Fruit fly (Drosophila melanogaster) S2 (cell line): ENCODE data around the gene Polr3E.

Experiments
- CG8478 ChIP-seq: fragments of >200 bp; optimal IDR thresholded peaks from 2 replicates; lab custom pipeline; 2018
- CTCF ChIP-seq, 2 experiments: fragments of >200 bp; optimal IDR thresholded peaks; 2 replicates each; lab custom pipeline; 2018

- no peak for TF ChIP-seq CG8478 (lab: Kevin White, UChicago)
- no peak for TF ChIP-seq CTCF (optimal IDR thresholded peaks at IDR 0.05; lab: Kevin White, UChicago)
These were observed 25.4 kb downstream of the Polr3E start for dm6 chr3L:21056792-21057567.
